Worm (Caenorhabditis elegans) whole organism, L2 larva: ENCODE measurements around the gene C05D12.3.

Experiments
- C34F6.9 ChIP-seq: fragments of 150-350 bp; optimal IDR thresholded peaks from 2 replicates; lab custom pipeline; 2014; ENCODE audit warnings: missing biosample characterization, missing genetic modification characterization
- F13H6.1 ChIP-seq: sonication (generic microtip); optimal IDR thresholded peaks from 2 replicates; lab custom pipeline; 2016; ENCODE audit warnings: missing genetic modification characterization, missing compliant biosample characterization
- Y55F3AM.14 ChIP-seq: fragments of 200-800 bp; sonication (Bioruptor generic); optimal IDR thresholded peaks from 2 replicates; lab custom pipeline; 2018; ENCODE audit warnings: mild to moderate bottlenecking, missing genetic modification characterization, missing compliant biosample characterization
- ZK546.5 ChIP-seq: sonication (generic microtip); optimal IDR thresholded peaks from 2 replicates; lab custom pipeline; 2017; ENCODE audit warnings: missing biosample characterization, missing genetic modification characterization
- alr-1 ChIP-seq: fragments of 150-350 bp; optimal IDR thresholded peaks from 2 replicates; lab custom pipeline; 2014; ENCODE audit warnings: missing biosample characterization, missing genetic modification characterization
- aly-2 ChIP-seq: fragments of 150-350 bp; optimal IDR thresholded peaks from 2 replicates; lab custom pipeline; 2014; ENCODE audit warnings: missing biosample characterization, missing genetic modification characterization
- ama-1 ChIP-seq: fragments of 150-350 bp; optimal IDR thresholded peaks from 2 replicates; lab custom pipeline; 2018; ENCODE audit warnings: inconsistent platforms
- blmp-1 ChIP-seq: sonication (generic microtip); optimal IDR thresholded peaks from 2 replicates; lab custom pipeline; 2017; ENCODE audit warnings: missing genetic modification characterization, mild to moderate bottlenecking, missing compliant biosample characterization, antibody characterized with exemption, moderate library complexity; ENCODE audit not compliant: insufficient read depth
- ceh-16 ChIP-seq: fragments of 150-350 bp; optimal IDR thresholded peaks from 2 replicates; lab custom pipeline; 2014; ENCODE audit warnings: missing biosample characterization, missing genetic modification characterization
- ceh-82 ChIP-seq: fragments of 150-350 bp; optimal IDR thresholded peaks from 2 replicates; lab custom pipeline; 2014; ENCODE audit warnings: missing biosample characterization, missing genetic modification characterization
- crh-2 ChIP-seq: sonication (generic microtip); optimal IDR thresholded peaks from 2 replicates; lab custom pipeline; 2017; ENCODE audit warnings: missing biosample characterization, missing genetic modification characterization
- dmd-4 ChIP-seq: sonication (generic microtip); optimal IDR thresholded peaks from 2 replicates; lab custom pipeline; 2017; ENCODE audit warnings: missing biosample characterization, missing genetic modification characterization
- egl-27 ChIP-seq: sonication (generic microtip); optimal IDR thresholded peaks from 3 replicates; lab custom pipeline; 2017; ENCODE audit warnings: missing biosample characterization, missing genetic modification reagents, missing genetic modification characterization
- elt-1 ChIP-seq: fragments of 150-350 bp; optimal IDR thresholded peaks from 2 replicates; lab custom pipeline; 2014; ENCODE audit warnings: missing biosample characterization, missing genetic modification characterization
- elt-3 ChIP-seq: sonication (generic microtip); optimal IDR thresholded peaks from 2 replicates; lab custom pipeline; 2017; ENCODE audit warnings: missing biosample characterization, missing genetic modification characterization
- fos-1 ChIP-seq: fragments of 150-350 bp; optimal IDR thresholded peaks from 2 replicates; lab custom pipeline; 2014; ENCODE audit warnings: missing biosample characterization, missing genetic modification characterization
- gmeb-1 ChIP-seq: fragments of 150-350 bp; optimal IDR thresholded peaks from 2 replicates; lab custom pipeline; 2014; ENCODE audit warnings: missing biosample characterization, missing genetic modification characterization
- lin-11 ChIP-seq: fragments of 150-350 bp; sonication (generic microtip); optimal IDR thresholded peaks from 2 replicates; lab custom pipeline; 2014; ENCODE audit warnings: missing biosample characterization, missing genetic modification characterization, inconsistent platforms, mixed read lengths
- lin-13 ChIP-seq: fragments of 150-350 bp; optimal IDR thresholded peaks from 2 replicates; lab custom pipeline; 2014; ENCODE audit warnings: missing biosample characterization, missing genetic modification reagents, missing genetic modification characterization
- lin-39 ChIP-seq: fragments of 150-350 bp; optimal IDR thresholded peaks from 2 replicates; lab custom pipeline; 2014; ENCODE audit warnings: missing biosample characterization, missing genetic modification reagents, missing genetic modification characterization
- lsy-2 ChIP-seq, 2 experiments: fragments of 150-350 bp in 1 of 2; sonication (generic microtip) in 1 of 2; optimal IDR thresholded peaks; 2 replicates each; lab custom pipeline; 2014 to 2017; ENCODE audit warnings: missing biosample characterization in 2 of 2, missing genetic modification characterization in 2 of 2
- mab-5 ChIP-seq: fragments of 150-350 bp; optimal IDR thresholded peaks from 2 replicates; lab custom pipeline; 2014; ENCODE audit warnings: missing biosample characterization, missing genetic modification characterization
- mbf-1 ChIP-seq: sonication (generic microtip); optimal IDR thresholded peaks from 2 replicates; lab custom pipeline; 2017; ENCODE audit warnings: missing biosample characterization, missing genetic modification characterization
- mdl-1 ChIP-seq, 2 experiments: fragments of 150-350 bp in 1 of 2; sonication (generic microtip) in 1 of 2; optimal IDR thresholded peaks; 2 replicates each; lab custom pipeline; 2017; ENCODE audit warnings: missing biosample characterization in 2 of 2, missing genetic modification characterization in 2 of 2
- nhr-10 ChIP-seq: sonication (generic microtip); optimal IDR thresholded peaks from 2 replicates; lab custom pipeline; 2017; ENCODE audit warnings: missing biosample characterization, missing genetic modification characterization
- nhr-11 ChIP-seq: fragments of 150-350 bp; optimal IDR thresholded peaks from 2 replicates; lab custom pipeline; 2014; ENCODE audit warnings: missing biosample characterization, missing genetic modification characterization
- nhr-12 ChIP-seq: fragments of 150-350 bp; optimal IDR thresholded peaks from 2 replicates; lab custom pipeline; 2014; ENCODE audit warnings: missing biosample characterization, missing genetic modification characterization
- nhr-129 ChIP-seq: fragments of 150-350 bp; optimal IDR thresholded peaks from 2 replicates; lab custom pipeline; 2014; ENCODE audit warnings: missing biosample characterization, missing genetic modification characterization
- nhr-21 ChIP-seq: fragments of 150-350 bp; optimal IDR thresholded peaks from 2 replicates; lab custom pipeline; 2014; ENCODE audit warnings: missing biosample characterization, missing genetic modification characterization
- nhr-23 ChIP-seq: fragments of 150-350 bp; optimal IDR thresholded peaks from 2 replicates; lab custom pipeline; 2014; ENCODE audit warnings: missing biosample characterization, missing genetic modification reagents, missing genetic modification characterization
- nhr-237 ChIP-seq: fragments of 150-350 bp; optimal IDR thresholded peaks from 2 replicates; lab custom pipeline; 2014; ENCODE audit warnings: missing biosample characterization, missing genetic modification characterization
- nhr-25 ChIP-seq: fragments of 150-350 bp; sonication (generic microtip); optimal IDR thresholded peaks from 3 replicates; lab custom pipeline; 2014; ENCODE audit warnings: missing biosample characterization, missing genetic modification characterization
- nhr-6 ChIP-seq: fragments of 150-350 bp; optimal IDR thresholded peaks from 2 replicates; lab custom pipeline; 2014; ENCODE audit warnings: missing biosample characterization, missing genetic modification characterization
- nhr-77 ChIP-seq: fragments of 150-350 bp; optimal IDR thresholded peaks from 2 replicates; lab custom pipeline; 2014; ENCODE audit warnings: missing biosample characterization, missing genetic modification characterization
- sem-4 ChIP-seq: fragments of 150-350 bp; optimal IDR thresholded peaks from 2 replicates; lab custom pipeline; 2014; ENCODE audit warnings: missing biosample characterization, missing genetic modification reagents, missing genetic modification characterization
- skn-1 ChIP-seq: sonication (generic microtip); optimal IDR thresholded peaks from 2 replicates; lab custom pipeline; 2017; ENCODE audit warnings: missing biosample characterization, missing genetic modification characterization
- sma-3 ChIP-seq: sonication (generic microtip); optimal IDR thresholded peaks from 2 replicates; lab custom pipeline; 2016; ENCODE audit warnings: missing genetic modification reagents, missing genetic modification characterization, missing compliant biosample characterization
- sma-9 ChIP-seq, 2 experiments: fragments of 150-350 bp in 1 of 2; sonication (generic microtip) in 1 of 2; optimal IDR thresholded peaks; 2 replicates each; lab custom pipeline; 2014 to 2016; ENCODE audit warnings: missing genetic modification characterization in 2 of 2, mild to moderate bottlenecking in 1 of 2, missing biosample characterization in 1 of 2, missing compliant biosample characterization in 1 of 2, missing genetic modification reagents in 1 of 2, moderate library complexity in 1 of 2
- snpc-4 ChIP-seq: fragments of 150-350 bp; optimal IDR thresholded peaks from 2 replicates; lab custom pipeline; 2014; ENCODE audit warnings: missing biosample characterization, missing genetic modification characterization
- unc-39 ChIP-seq: fragments of 150-350 bp; optimal IDR thresholded peaks from 2 replicates; lab custom pipeline; 2014; ENCODE audit warnings: missing biosample characterization, missing genetic modification characterization
- unc-55 ChIP-seq: fragments of 150-350 bp; sonication (generic microtip); optimal IDR thresholded peaks from 3 replicates; lab custom pipeline; 2014; ENCODE audit warnings: missing biosample characterization, missing genetic modification reagents, missing genetic modification characterization
- unc-62 ChIP-seq: fragments of 150-350 bp; optimal IDR thresholded peaks from 2 replicates; lab custom pipeline; 2014; ENCODE audit warnings: missing biosample characterization, missing genetic modification reagents, missing genetic modification characterization
- zag-1 ChIP-seq: fragments of 150-350 bp; optimal IDR thresholded peaks from 2 replicates; lab custom pipeline; 2014; ENCODE audit warnings: missing biosample characterization, missing genetic modification characterization
- ztf-1 ChIP-seq: fragments of 200-800 bp; sonication (Bioruptor generic); conservative IDR thresholded peaks from 2 replicates; pipeline ENCODE4 v1.3.6; 2022; ENCODE audit warnings: missing genetic modification characterization, missing compliant biosample characterization
- ztf-11 ChIP-seq: sonication (generic microtip); optimal IDR thresholded peaks from 2 replicates; lab custom pipeline; 2017; ENCODE audit warnings: missing biosample characterization, missing genetic modification characterization
- ztf-4 ChIP-seq: fragments of 150-350 bp; optimal IDR thresholded peaks from 2 replicates; lab custom pipeline; 2014; ENCODE audit warnings: missing biosample characterization, missing genetic modification characterization

The C05D12.3 gene

ce11 chrII:11424579-11425316, at the start of gene C05D12.3:
Gene C05D12.3 (plus strand): TSS chrII:11425266.
- TF ChIP-seq nhr-6 (tag; lab: Kevin White, UChicago) (no peak), fos-1 (tag; lab: Kevin White, UChicago) (peak; percentile 68)

- no peak for TF ChIP-seq nhr-129 (tag; lab: Kevin White, UChicago)
- TF ChIP-seq lin-11 (tag; lab: Kevin White, UChicago): peak; percentile 9
Measured at ce11 chrII:11376026-11376425, 49.0 kb upstream of the C05D12.3 start.

- peak; percentile 7 for TF ChIP-seq fos-1 (tag; lab: Kevin White, UChicago)
- peak; percentile 20 for TF ChIP-seq nhr-6 (tag; lab: Kevin White, UChicago)
- no peak for TF ChIP-seq mab-5 (tag; lab: Kevin White, UChicago)
- no peak for TF ChIP-seq lin-39
- no peak for TF ChIP-seq C34F6.9 (tag; lab: Kevin White, UChicago)
- no peak for TF ChIP-seq unc-62 (GFP tag; lab: Kevin White, UChicago)
- no peak for TF ChIP-seq ceh-16 (tag; lab: Kevin White, UChicago)
- peak; percentile 9 for TF ChIP-seq F13H6.1
- no peak for TF ChIP-seq unc-55
- TF ChIP-seq nhr-25 (tag; lab: Kevin White, UChicago): no peak
- TF ChIP-seq lsy-2 (tag; optimal IDR thresholded peaks at IDR 0.05; lab: Kevin White, UChicago): peak; percentile 19 to 56
- no peak for TF ChIP-seq mbf-1 (tag; lab: Kevin White, UChicago)
- no peak for TF ChIP-seq nhr-23 (tag; lab: Kevin White, UChicago)
- TF ChIP-seq sem-4 (tag; lab: Kevin White, UChicago): no peak
- TF ChIP-seq nhr-21: peak; percentile 40
- no peak for TF ChIP-seq dmd-4 (tag; lab: Kevin White, UChicago)
- no peak for TF ChIP-seq unc-39
- TF ChIP-seq nhr-10 (tag; lab: Kevin White, UChicago): no peak
- peak; percentile 23 for TF ChIP-seq sma-9 (GFP tag; optimal IDR thresholded peaks at IDR 0.05; lab: Kevin White, UChicago)
- no peak for TF ChIP-seq sma-9 (tag; optimal IDR thresholded peaks at IDR 0.05; lab: Kevin White, UChicago)
- TF ChIP-seq ceh-82 (tag; lab: Kevin White, UChicago): no peak
- peak; percentile 9 for TF ChIP-seq nhr-77 (tag; lab: Kevin White, UChicago)
- TF ChIP-seq ztf-11 (tag; lab: Kevin White, UChicago): no peak
- no peak for TF ChIP-seq elt-3
- TF ChIP-seq lin-13 (GFP tag; lab: Kevin White, UChicago): peak; percentile 1
- TF ChIP-seq zag-1: no peak
- TF ChIP-seq aly-2 (tag; lab: Kevin White, UChicago): no peak
- TF ChIP-seq ZK546.5 (tag; lab: Kevin White, UChicago): no peak
- TF ChIP-seq blmp-1: no peak
- no peak for TF ChIP-seq alr-1 (tag; lab: Kevin White, UChicago)
- peak; percentile 83 for TF ChIP-seq ama-1 (lab: Kevin White, UChicago)
- TF ChIP-seq sma-3 (GFP tag; lab: Kevin White, UChicago): peak; percentile 78
- no peak for TF ChIP-seq nhr-237 (tag; lab: Kevin White, UChicago)
- TF ChIP-seq Y55F3AM.14 (GFP tag; lab: Kevin White, UChicago): peak; percentile 57
- no peak for TF ChIP-seq nhr-11 (tag; lab: Kevin White, UChicago)
- no peak for TF ChIP-seq crh-2 (tag; lab: Kevin White, UChicago)
- no peak for TF ChIP-seq mdl-1 (tag; optimal IDR thresholded peaks at IDR 0.05; lab: Kevin White, UChicago)
- peak; percentile 12 for TF ChIP-seq egl-27 (tag; lab: Kevin White, UChicago)
- TF ChIP-seq lin-11 (tag; lab: Kevin White, UChicago): no peak
- TF ChIP-seq elt-1 (tag; lab: Kevin White, UChicago): no peak
- no peak for TF ChIP-seq skn-1
- no peak for TF ChIP-seq ztf-1 (GFP tag; lab: Robert Waterston, UW)
- TF ChIP-seq snpc-4: peak; percentile 93
- no peak for TF ChIP-seq ztf-4 (tag; lab: Kevin White, UChicago)
- peak; percentile 38 for TF ChIP-seq gmeb-1 (tag; lab: Kevin White, UChicago)
- peak; percentile 21 for TF ChIP-seq nhr-129 (tag; lab: Kevin White, UChicago)
- TF ChIP-seq nhr-12 (tag; lab: Kevin White, UChicago): no peak
- TF ChIP-seq, all 48 proteins: peak for 15
Measured at ce11 chrII:11376598-11377108, 48.4 kb upstream of the C05D12.3 start.
